Fruit fly (Drosophila melanogaster) whole organism, pupa: ENCODE results near the gene CG33946.

Source experiments
- CG10348 ChIP-seq: fragments of 200-800 bp; sonication (Bioruptor generic); IDR thresholded peaks from 2 replicates; pipeline ENCODE4 v1.3.6; 2022; ENCODE audit warnings: missing biosample characterization, missing genetic modification characterization
- CG12605 ChIP-seq: fragments of 200-800 bp; sonication (Bioruptor generic); IDR thresholded peaks from 2 replicates; pipeline ENCODE4 v1.3.6; 2022; ENCODE audit warnings: missing biosample characterization, missing genetic modification characterization
- CG13204 ChIP-seq: fragments of 200-800 bp; sonication (Bioruptor generic); optimal IDR thresholded peaks from 2 replicates; lab custom pipeline; 2018; ENCODE audit warnings: missing biosample characterization, mild to moderate bottlenecking, missing genetic modification characterization, moderate library complexity
- CG14655 ChIP-seq: fragments of 200-800 bp; sonication (Bioruptor generic); optimal IDR thresholded peaks from 3 replicates; lab custom pipeline; 2017; ENCODE audit warnings: mild to moderate bottlenecking, missing biosample characterization, missing genetic modification reagents, missing genetic modification characterization
- CG15710 ChIP-seq: fragments of 200-800 bp; sonication (Bioruptor generic); optimal IDR thresholded peaks from 2 replicates; lab custom pipeline; 2018; ENCODE audit warnings: missing biosample characterization, mild to moderate bottlenecking, missing genetic modification characterization, moderate library complexity
- CG17806 ChIP-seq: fragments of 200-800 bp; sonication (Bioruptor generic); optimal IDR thresholded peaks from 2 replicates; lab custom pipeline; 2018; ENCODE audit warnings: missing biosample characterization, mild to moderate bottlenecking, missing genetic modification characterization, moderate library complexity
- CG32121 ChIP-seq: fragments of 200-800 bp; sonication (Bioruptor generic); IDR thresholded peaks from 2 replicates; pipeline ENCODE4 v1.3.6; 2022; ENCODE audit warnings: missing biosample characterization, missing genetic modification characterization
- CG34367 ChIP-seq: fragments of 200-800 bp; sonication (Bioruptor generic); optimal IDR thresholded peaks from 2 replicates; lab custom pipeline; 2018; ENCODE audit warnings: missing biosample characterization, mild to moderate bottlenecking, missing genetic modification characterization
- CG4496 ChIP-seq: fragments of 200-800 bp; sonication (Bioruptor generic); IDR thresholded peaks from 3 replicates; pipeline ENCODE4 v1.3.6; 2022; ENCODE audit warnings: missing biosample characterization, missing genetic modification characterization
- CG8159 ChIP-seq: fragments of 200-800 bp; sonication (Bioruptor generic); optimal IDR thresholded peaks from 3 replicates; lab custom pipeline; 2018; ENCODE audit warnings: missing biosample characterization, mild to moderate bottlenecking, missing genetic modification characterization, moderate library complexity
- CG8301 ChIP-seq: fragments of 200-800 bp; sonication (Bioruptor generic); optimal IDR thresholded peaks from 2 replicates; lab custom pipeline; 2018; ENCODE audit warnings: missing biosample characterization, mild to moderate bottlenecking, missing genetic modification characterization
- CG9948 ChIP-seq: fragments of 200-800 bp; sonication (Bioruptor generic); optimal IDR thresholded peaks from 2 replicates; lab custom pipeline; 2018; ENCODE audit warnings: missing biosample characterization, mild to moderate bottlenecking, missing genetic modification characterization, moderate library complexity
- D1 ChIP-seq: fragments of 200-800 bp; sonication (Bioruptor generic); optimal IDR thresholded peaks from 2 replicates; lab custom pipeline; 2018; ENCODE audit warnings: missing biosample characterization, mild to moderate bottlenecking, missing genetic modification characterization, moderate library complexity
- EcR ChIP-seq: fragments of 200-800 bp; sonication (Bioruptor generic); optimal IDR thresholded peaks from 3 replicates; lab custom pipeline; 2019; ENCODE audit warnings: missing biosample characterization, missing genetic modification characterization, mild to moderate bottlenecking, moderate library complexity, missing genetic modification reagents
- Ets98B ChIP-seq: fragments of 200-800 bp; sonication (Bioruptor generic); IDR thresholded peaks from 2 replicates; pipeline ENCODE4 v1.3.6; 2022; ENCODE audit warnings: missing biosample characterization, missing genetic modification characterization
- Pif1A ChIP-seq: fragments of 200-800 bp; sonication (Bioruptor generic); optimal IDR thresholded peaks from 3 replicates; lab custom pipeline; 2016; ENCODE audit warnings: missing biosample characterization, missing genetic modification characterization
- Pif1B ChIP-seq: fragments of 200-800 bp; sonication (Bioruptor generic); optimal IDR thresholded peaks from 3 replicates; lab custom pipeline; 2016; ENCODE audit warnings: missing biosample characterization, missing genetic modification characterization
- Snoo ChIP-seq: fragments of 200-800 bp; sonication (Bioruptor generic); optimal IDR thresholded peaks from 3 replicates; lab custom pipeline; 2017; ENCODE audit warnings: missing biosample characterization, mild to moderate bottlenecking, missing genetic modification characterization, inconsistent platforms
- fd96Ca ChIP-seq: fragments of 200-800 bp; sonication (Bioruptor generic); IDR thresholded peaks from 3 replicates; pipeline ENCODE4 v1.3.6; 2022; ENCODE audit warnings: missing biosample characterization, missing genetic modification characterization
- gl ChIP-seq: fragments of 200-800 bp; sonication (Bioruptor generic); optimal IDR thresholded peaks from 2 replicates; lab custom pipeline; 2018; ENCODE audit warnings: missing biosample characterization, mild to moderate bottlenecking, missing genetic modification characterization
- rn ChIP-seq: fragments of 200-800 bp; sonication (Bioruptor generic); IDR thresholded peaks from 2 replicates; pipeline ENCODE4 v1.3.6; 2022; ENCODE audit warnings: missing biosample characterization, missing genetic modification characterization

Gene CG33946

DNA sequence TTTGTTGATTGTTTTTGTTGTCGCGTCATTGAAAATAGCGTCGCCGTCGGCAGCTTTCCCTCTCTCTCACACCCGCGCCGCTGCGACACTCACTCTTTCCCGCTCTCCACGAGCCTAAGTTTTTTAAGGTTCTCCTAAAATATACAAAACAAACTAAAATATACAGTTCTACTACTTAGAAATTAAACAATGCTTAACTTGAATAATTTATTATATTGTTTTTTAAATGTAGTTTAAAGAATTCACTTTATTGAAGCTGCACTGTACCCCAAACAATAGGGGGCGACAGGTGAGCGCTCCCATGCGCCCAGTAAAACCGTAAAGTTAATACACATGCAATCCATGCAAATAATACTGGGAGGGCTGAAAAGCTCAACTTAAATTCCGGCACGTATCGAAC, 33.4 kb downstream of the CG33946 start:
- no peak for TF ChIP-seq EcR
- no peak for TF ChIP-seq Pif1A (GFP tag; lab: Kevin White, UChicago)
- no peak for TF ChIP-seq CG14655
- no peak for TF ChIP-seq CG8301 (tag; lab: Kevin White, UChicago)
- no peak for TF ChIP-seq CG34367
- no peak for TF ChIP-seq CG10348 (GFP tag; lab: Robert Waterston, UW)
- TF ChIP-seq CG13204 (GFP tag; lab: Kevin White, UChicago): no peak
- no peak for TF ChIP-seq Pif1B (GFP tag; lab: Kevin White, UChicago)
- TF ChIP-seq CG8159 (tag; lab: Kevin White, UChicago): no peak
- TF ChIP-seq Snoo: no peak
- no peak for TF ChIP-seq D1

DNA sequence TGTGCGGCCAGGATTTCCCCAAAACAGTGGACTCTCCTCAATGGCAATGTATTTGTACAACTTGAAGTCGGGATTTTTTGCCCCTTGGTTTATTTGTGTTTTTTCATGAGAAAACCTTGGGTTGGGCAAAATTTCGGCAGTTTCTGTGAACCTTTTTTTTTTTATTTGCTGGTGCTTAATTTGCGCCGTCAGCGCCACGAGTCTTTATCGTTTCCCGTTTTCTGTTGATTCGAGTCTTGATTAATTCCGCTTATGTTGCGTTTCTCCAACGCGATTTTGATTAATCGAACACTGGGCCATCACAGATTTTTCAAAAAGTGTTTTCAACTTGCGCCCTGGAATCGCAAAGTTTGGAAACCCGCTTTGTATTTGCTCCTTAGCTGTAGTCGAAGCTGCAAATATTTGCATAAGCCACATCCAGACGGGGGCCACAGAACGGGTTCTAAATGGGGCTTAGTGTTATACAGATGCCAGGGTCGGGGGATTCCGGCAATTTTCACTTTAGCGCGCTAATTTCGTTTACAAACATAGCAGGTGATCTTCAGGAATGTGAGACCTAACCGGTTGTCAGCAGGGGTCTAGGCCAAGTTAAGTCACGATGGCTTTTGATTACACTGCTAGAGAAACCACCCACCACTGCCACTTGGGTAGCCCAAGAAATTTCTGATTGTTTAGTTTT, 34.2 kb downstream of the CG33946 start:
- TF ChIP-seq CG8159 (tag; lab: Kevin White, UChicago) (no peak), CG34367 (no peak), Pif1B (GFP tag; lab: Kevin White, UChicago) (no peak), CG8301 (tag; lab: Kevin White, UChicago) (peak; percentile 7)

DNA sequence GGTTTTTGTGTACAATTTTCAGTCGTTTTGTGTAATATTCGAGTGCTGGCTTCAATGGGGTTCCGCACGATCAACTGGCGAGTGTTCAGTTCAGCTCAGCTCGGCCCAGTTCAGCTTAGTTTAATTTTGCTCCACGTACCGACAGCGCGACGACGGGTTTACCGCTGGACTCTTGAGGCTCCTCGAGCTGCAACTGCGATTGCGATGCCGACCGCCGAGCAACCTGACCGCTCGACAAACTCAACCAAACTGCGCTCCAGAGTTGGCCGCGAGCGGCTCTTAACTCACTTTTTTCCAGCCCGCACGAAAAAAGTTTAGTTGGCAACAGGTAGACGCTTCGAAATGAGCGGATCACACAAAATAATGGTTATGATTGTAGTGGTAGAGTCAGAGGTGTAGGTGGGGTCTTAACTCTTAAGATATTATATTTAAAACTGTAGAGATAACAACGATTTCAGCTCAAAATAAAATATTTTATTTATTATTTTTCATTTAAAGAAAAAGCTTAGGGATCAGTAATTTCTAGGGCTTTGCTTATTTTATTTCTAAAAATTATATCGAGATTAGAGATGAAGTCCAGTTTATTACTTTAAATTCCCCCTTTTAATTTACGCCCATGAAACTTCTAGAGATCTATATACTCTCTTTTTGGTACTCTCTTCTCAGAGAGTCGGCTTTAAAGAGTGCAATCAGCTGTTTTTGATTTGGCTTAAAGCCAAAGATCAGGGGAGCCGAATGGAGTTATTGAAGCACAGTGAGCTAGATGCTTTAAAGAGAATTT, 36.2 kb downstream of the CG33946 start, which contains the start of gene Best2:
TSS of gene Best2 (minus strand) at position 258 of the 781 bp plus-strand sequence.
- TF ChIP-seq CG12605: peak; percentile 84
- peak; percentile 63 for TF ChIP-seq gl
- TF ChIP-seq CG8301 (tag; lab: Kevin White, UChicago): peak; percentile 86
- TF ChIP-seq CG4496 (GFP tag; lab: Robert Waterston, UW): peak; percentile 92
- peak; percentile 86 for TF ChIP-seq Ets98B (GFP tag; lab: Robert Waterston, UW)
- TF ChIP-seq CG32121 (GFP tag; lab: Robert Waterston, UW): peak; percentile 95
- TF ChIP-seq CG34367: peak; percentile 81
- peak; percentile 94 for TF ChIP-seq CG8159 (tag; lab: Kevin White, UChicago)
- peak; percentile 2 for TF ChIP-seq EcR
- TF ChIP-seq CG14655: peak; percentile 92
- TF ChIP-seq fd96Ca (GFP tag; lab: Robert Waterston, UW): peak; percentile 47; the same call in 2 of the 3 replicates
- peak; percentile 93 for TF ChIP-seq Snoo
- peak; percentile 90 for TF ChIP-seq Pif1A (GFP tag; lab: Kevin White, UChicago)
- peak; percentile 87 for TF ChIP-seq CG17806 (tag; lab: Kevin White, UChicago)
- TF ChIP-seq CG15710: peak; percentile 92
- TF ChIP-seq rn (GFP tag; lab: Robert Waterston, UW): peak; percentile 90
- peak; percentile 90 for TF ChIP-seq CG9948 (tag; lab: Kevin White, UChicago)
- peak; percentile 75 for TF ChIP-seq D1
- TF ChIP-seq CG10348 (GFP tag; lab: Robert Waterston, UW): peak; percentile 79
- peak; percentile 86 for TF ChIP-seq Pif1B (GFP tag; lab: Kevin White, UChicago)
- peak; percentile 71 for TF ChIP-seq CG13204 (GFP tag; lab: Kevin White, UChicago)

- TF ChIP-seq CG12605: no peak
- no peak for TF ChIP-seq CG14655
- TF ChIP-seq CG8159 (tag; lab: Kevin White, UChicago): no peak
- no peak for TF ChIP-seq rn (GFP tag; lab: Robert Waterston, UW)
- TF ChIP-seq CG15710: no peak
- no peak for TF ChIP-seq CG32121 (GFP tag; lab: Robert Waterston, UW)
- no peak for TF ChIP-seq Pif1B (GFP tag; lab: Kevin White, UChicago)
- TF ChIP-seq fd96Ca (GFP tag; lab: Robert Waterston, UW): no peak
- TF ChIP-seq D1: no peak
- TF ChIP-seq CG4496 (GFP tag; lab: Robert Waterston, UW): no peak
- TF ChIP-seq CG9948 (tag; lab: Kevin White, UChicago): no peak
Measured at dm6 chr3L:6258660-6259059, 38.3 kb downstream of the CG33946 start, which contains the start of gene CG10163. TSS of gene CG10163 (minus strand) at chr3L:6258760.

DNA sequence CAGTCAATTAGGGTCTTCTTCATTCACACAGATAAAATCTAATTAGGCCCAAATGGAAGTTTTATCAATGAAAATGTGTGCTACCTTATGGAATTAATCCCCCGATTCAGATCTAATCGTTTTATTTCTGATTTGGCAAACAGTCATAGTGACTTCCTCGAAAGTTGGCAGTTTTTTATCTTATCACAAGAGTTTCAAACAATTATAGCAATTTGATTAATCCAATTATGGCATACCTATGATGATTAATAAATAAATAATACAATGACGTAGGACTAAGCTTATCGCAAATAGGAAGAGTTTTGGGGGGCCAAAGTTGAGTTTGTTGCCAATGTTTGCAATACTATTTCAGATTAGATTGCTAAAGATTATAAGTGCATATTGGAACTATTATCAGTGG, 40.9 kb downstream of the CG33946 start:
- TF ChIP-seq fd96Ca (GFP tag; lab: Robert Waterston, UW) (no peak), CG14655 (no peak), gl (no peak)

- TF ChIP-seq EcR (peak; percentile 22), CG34367 (no peak)
Measured at dm6 chr3L:6262076-6262504, 41.7 kb downstream of the CG33946 start.
